Worm (Caenorhabditis elegans) whole organism, L3 larva: ENCODE data around the gene nspa-2.
"Not testable (repeated sequence)": the region's sequence is repeated elsewhere in the genome, so short reads cannot be mapped to it uniquely, and the experiment has no call there.

Source experiments
- R02D3.7 ChIP-seq: fragments of 150-350 bp; optimal IDR thresholded peaks from 2 replicates; lab custom pipeline; 2014; ENCODE audit warnings: missing biosample characterization, missing genetic modification characterization
- aly-2 ChIP-seq: fragments of 150-350 bp; optimal IDR thresholded peaks from 2 replicates; lab custom pipeline; 2014; ENCODE audit warnings: missing biosample characterization, missing genetic modification characterization
- ceh-82 ChIP-seq: fragments of 150-350 bp; optimal IDR thresholded peaks from 2 replicates; lab custom pipeline; 2014; ENCODE audit warnings: missing biosample characterization, missing genetic modification characterization
- egl-27 ChIP-seq: sonication (generic microtip); optimal IDR thresholded peaks from 4 replicates; lab custom pipeline; 2017; ENCODE audit warnings: missing biosample characterization, missing genetic modification reagents, missing genetic modification characterization
- fkh-10 ChIP-seq: sonication (generic microtip); optimal IDR thresholded peaks from 2 replicates; lab custom pipeline; 2017; ENCODE audit warnings: missing biosample characterization, missing genetic modification reagents, missing genetic modification characterization
- fos-1 ChIP-seq: fragments of 150-350 bp; optimal IDR thresholded peaks from 2 replicates; lab custom pipeline; 2014; ENCODE audit warnings: missing biosample characterization, missing genetic modification characterization
- nhr-23 ChIP-seq: fragments of 150-350 bp; optimal IDR thresholded peaks from 2 replicates; lab custom pipeline; 2014; ENCODE audit warnings: missing biosample characterization, missing genetic modification reagents, missing genetic modification characterization
- nhr-76 ChIP-seq: fragments of 150-350 bp; sonication (generic microtip); optimal IDR thresholded peaks from 5 replicates; lab custom pipeline; 2014; ENCODE audit warnings: missing biosample characterization, missing genetic modification characterization
- pqm-1 ChIP-seq: fragments of 150-350 bp; optimal IDR thresholded peaks from 2 replicates; lab custom pipeline; 2017; ENCODE audit warnings: missing biosample characterization, missing genetic modification characterization, inconsistent platforms
- sea-2 ChIP-seq: fragments of 150-350 bp; sonication (generic microtip); optimal IDR thresholded peaks from 4 replicates; lab custom pipeline; 2014; ENCODE audit warnings: missing biosample characterization, missing genetic modification reagents, missing genetic modification characterization
- snpc-4 ChIP-seq: fragments of 150-350 bp; optimal IDR thresholded peaks from 2 replicates; lab custom pipeline; 2014; ENCODE audit warnings: missing biosample characterization, missing genetic modification characterization
- unc-39 ChIP-seq: sonication (generic microtip); optimal IDR thresholded peaks from 4 replicates; lab custom pipeline; 2017; ENCODE audit warnings: missing biosample characterization, missing genetic modification characterization
- zag-1 ChIP-seq: fragments of 150-350 bp; optimal IDR thresholded peaks from 2 replicates; lab custom pipeline; 2014; ENCODE audit warnings: missing biosample characterization, missing genetic modification characterization

ce11 chrV:14876724-14877123, 14.2 kb upstream of the nspa-2 start, which contains the start of gene ZC412.10:
- not testable (repeated sequence) for TF ChIP-seq nhr-76; pqm-1 (tag; lab: Kevin White, UChicago); zag-1 (tag; lab: Kevin White, UChicago); R02D3.7 (tag; lab: Kevin White, UChicago); nhr-23 (tag; lab: Kevin White, UChicago); ceh-82 (tag; lab: Kevin White, UChicago); fos-1; aly-2; unc-39 (tag; lab: Kevin White, UChicago); egl-27 (tag; lab: Kevin White, UChicago); snpc-4 (tag; lab: Kevin White, UChicago); fkh-10; sea-2 (GFP tag; lab: Kevin White, UChicago)
